Worm (Caenorhabditis elegans) whole organism, midembryonic: ENCODE measurements around the gene M163.22.

ENCODE experiments used
- flt-1 ChIP-seq: fragments of 200-800 bp; sonication (Bioruptor generic); IDR thresholded peaks from 2 replicates; pipeline ENCODE4 v1.3.6; 2022; ENCODE audit warnings: missing genetic modification characterization, missing compliant biosample characterization
- klf-2 ChIP-seq: fragments of 200-800 bp; sonication (Bioruptor generic); conservative IDR thresholded peaks from 2 replicates; pipeline ENCODE4 v1.3.6; 2022; ENCODE audit warnings: missing genetic modification reagents, missing genetic modification characterization, missing compliant biosample characterization
- tab-1 ChIP-seq: fragments of 200-800 bp; sonication (Bioruptor generic); IDR thresholded peaks from 2 replicates; pipeline ENCODE4 v1.3.6; 2022; ENCODE audit warnings: missing genetic modification characterization, missing compliant biosample characterization

ce11 chrX:14510358-14510757 is 44.7 kb downstream of the M163.22 start:
- TF ChIP-seq flt-1 (GFP tag; lab: Robert Waterston, UW) (no peak), klf-2 (GFP tag; lab: Robert Waterston, UW) (no peak), tab-1 (GFP tag; lab: Robert Waterston, UW) (no peak)
